Worm (Caenorhabditis elegans): Measurements from ENCODE around the gene F37C12.18.

ce11 chrIII:7166664-7167567, 28.3 kb downstream of the F37C12.18 start:
- TF ChIP-seq nhr-12 (tag; optimal IDR thresholded peaks at IDR 0.05) (no peak), M03D4.4 (tag; optimal IDR thresholded peaks at IDR 0.05) (no peak), unc-62 (GFP tag; optimal IDR thresholded peaks at IDR 0.05) (no peak), nhr-76 (tag; optimal IDR thresholded peaks at IDR 0.05) (no peak), mls-2 (tag; optimal IDR thresholded peaks at IDR 0.05) (no peak), blmp-1 (tag; optimal IDR thresholded peaks at IDR 0.05) (no peak), hlh-1 (tag; optimal IDR thresholded peaks at IDR 0.05) (no peak), ceh-43 (GFP tag; optimal IDR thresholded peaks at IDR 0.05) (no peak), mab-5 (tag; optimal IDR thresholded peaks at IDR 0.05) (no peak)
